Worm (Caenorhabditis elegans): ENCODE measurements around the gene kgb-2.

kgb-2 gene

ce11 chrIV:3568608-3569007, 38.0 kb upstream of the kgb-2 start, which contains the start of gene otpl-1:
Gene otpl-1, plus strand, starts transcription at chrIV:3568979.
- TF ChIP-seq mdt-29 (GFP tag; IDR thresholded peaks at IDR 0.05) (no peak), set-16 (GFP tag; IDR thresholded peaks at IDR 0.05) (peak; percentile 47; the same call in 1 of the 2 replicates), egl-43 (GFP tag; IDR thresholded peaks at IDR 0.05) (no peak), hlh-30 (tag; optimal IDR thresholded peaks at IDR 0.05; ENCODE audit: insufficient read depth) (no peak)

ce11 chrIV:3570612-3571011, 36.0 kb upstream of the kgb-2 start:
- peak; percentile 69 for TF ChIP-seq set-16 (GFP tag; IDR thresholded peaks at IDR 0.05)
- no peak for TF ChIP-seq ceh-32 (tag; optimal IDR thresholded peaks at IDR 0.05; ENCODE audit: poor library complexity)

- TF ChIP-seq nhr-76 (tag; optimal IDR thresholded peaks at IDR 0.05): no peak
- TF ChIP-seq fkh-10 (GFP tag; optimal IDR thresholded peaks at IDR 0.05): no peak
- TF ChIP-seq dpl-1 (GFP tag; optimal IDR thresholded peaks at IDR 0.05): no peak
- TF ChIP-seq Y48G9A.11 (GFP tag; IDR thresholded peaks at IDR 0.05): no peak
- TF ChIP-seq daf-16 (GFP tag; optimal IDR thresholded peaks at IDR 0.05): no peak
- no peak for TF ChIP-seq daf-16 (tag; optimal IDR thresholded peaks at IDR 0.05)
Observed at ce11 chrIV:3578155-3578554, 28.4 kb upstream of the kgb-2 start, which contains the start of gene Y37E11B.2. Gene Y37E11B.2, plus strand, starts transcription at chrIV:3578455.

- TF ChIP-seq mes-2 (tag; optimal IDR thresholded peaks at IDR 0.05; ENCODE audit: poor library complexity, severe bottlenecking): no peak
- TF ChIP-seq dpl-1 (GFP tag; optimal IDR thresholded peaks at IDR 0.05): no peak
- no peak for TF ChIP-seq hlh-11 (tag; optimal IDR thresholded peaks at IDR 0.05)
- TF ChIP-seq unc-62 (GFP tag; optimal IDR thresholded peaks at IDR 0.05 in 1 of 2): peak in 1 of 2 experiments; percentile 72
- TF ChIP-seq unc-62 (tag; optimal IDR thresholded peaks at IDR 0.05): no peak
Observed at ce11 chrIV:3578667-3579066, 27.9 kb upstream of the kgb-2 start.

ce11 chrIV:3579477-3579975, 27.1 kb upstream of the kgb-2 start, which contains the start of gene Y37E11B.1:
Gene Y37E11B.1, plus strand, starts transcription at chrIV:3579621.
- no peak for TF ChIP-seq ama-1 (optimal IDR thresholded peaks at IDR 0.05)
- no peak for TF ChIP-seq unc-39 (tag; optimal IDR thresholded peaks at IDR 0.05)
- TF ChIP-seq F49E8.2 (tag; optimal IDR thresholded peaks at IDR 0.05; ENCODE audit: borderline replicate concordance): no peak
- no peak for TF ChIP-seq lir-3 (tag; optimal IDR thresholded peaks at IDR 0.05)
- TF ChIP-seq ceh-28 (tag; optimal IDR thresholded peaks at IDR 0.05): no peak
- no peak for TF ChIP-seq T26A8.4 (GFP tag; IDR thresholded peaks at IDR 0.05)
- no peak for TF ChIP-seq pha-4 (GFP tag; IDR thresholded peaks at IDR 0.05)
- no peak for TF ChIP-seq pha-4 (tag; optimal IDR thresholded peaks at IDR 0.05)
- TF ChIP-seq duxl-1 (tag; optimal IDR thresholded peaks at IDR 0.05; ENCODE audit: poor library complexity): no peak
- TF ChIP-seq pqm-1 (tag; optimal IDR thresholded peaks at IDR 0.05): no peak
- no peak for TF ChIP-seq arid-1 (GFP tag; conservative IDR thresholded peaks at IDR 0.05)
- TF ChIP-seq dve-1 (tag; optimal IDR thresholded peaks at IDR 0.05; ENCODE audit: insufficient read depth): no peak
- TF ChIP-seq ztf-11 (tag; optimal IDR thresholded peaks at IDR 0.05): no peak
- TF ChIP-seq set-16 (GFP tag; IDR thresholded peaks at IDR 0.05): no peak
- TF ChIP-seq ZK337.2 (GFP tag; IDR thresholded peaks at IDR 0.05): no peak
- no peak for TF ChIP-seq lin-13 (GFP tag; optimal IDR thresholded peaks at IDR 0.05)

- 0 out of 2 replicates have a peak, but pooled peaks have one; percentile 26 for TF ChIP-seq tra-1 (GFP tag; IDR thresholded peaks at IDR 0.05)
- 0 out of 2 replicates have a peak, but pooled peaks have one; percentile 14 for TF ChIP-seq set-16 (GFP tag; IDR thresholded peaks at IDR 0.05)
Observed at ce11 chrIV:3582806-3583205, 23.8 kb upstream of the kgb-2 start, which contains the start of gene blos-7. Gene blos-7, minus strand, starts transcription at chrIV:3582906.

Data from whole organism, L4 larva.